Fruit fly (Drosophila melanogaster) whole organism: ENCODE measurements around the gene CG8159.

Experiments
- CG8478 ChIP-seq: fragments of >200 bp; optimal IDR thresholded peaks from 2 replicates; lab custom pipeline; 2018; ENCODE audit warnings: inconsistent platforms
- Dll ChIP-seq: fragments of >200 bp; optimal IDR thresholded peaks from 2 replicates; lab custom pipeline; 2017
- EcR ChIP-seq, 2 experiments: fragments of >200 bp; optimal IDR thresholded peaks; 2 replicates each; lab custom pipeline; 2017; ENCODE audit warnings: missing biosample characterization in 2 of 2, missing genetic modification characterization in 2 of 2, missing genetic modification reagents in 2 of 2
- psq ChIP-seq: fragments of >200 bp; optimal IDR thresholded peaks from 2 replicates; lab custom pipeline; 2017
- usp ChIP-seq: fragments of >200 bp; optimal IDR thresholded peaks from 2 replicates; lab custom pipeline; 2017; ENCODE audit warnings: missing biosample characterization, missing genetic modification characterization, mixed read lengths

- TF ChIP-seq psq (no peak), Dll (lab: Kevin White, UChicago) (no peak), usp (no peak), EcR (GFP tag; optimal IDR thresholded peaks at IDR 0.05; lab: Kevin White, UChicago) (no peak), CG8478 (no peak)
Observed at dm6 chr3R:8686446-8686845, 40.2 kb upstream of the CG8159 start.
